Fruit fly (Drosophila melanogaster): ENCODE results near the gene mira.
A peak's percentile ranks its signal among the peaks of the same experiment; 100 is the strongest.

The mira gene

DNA sequence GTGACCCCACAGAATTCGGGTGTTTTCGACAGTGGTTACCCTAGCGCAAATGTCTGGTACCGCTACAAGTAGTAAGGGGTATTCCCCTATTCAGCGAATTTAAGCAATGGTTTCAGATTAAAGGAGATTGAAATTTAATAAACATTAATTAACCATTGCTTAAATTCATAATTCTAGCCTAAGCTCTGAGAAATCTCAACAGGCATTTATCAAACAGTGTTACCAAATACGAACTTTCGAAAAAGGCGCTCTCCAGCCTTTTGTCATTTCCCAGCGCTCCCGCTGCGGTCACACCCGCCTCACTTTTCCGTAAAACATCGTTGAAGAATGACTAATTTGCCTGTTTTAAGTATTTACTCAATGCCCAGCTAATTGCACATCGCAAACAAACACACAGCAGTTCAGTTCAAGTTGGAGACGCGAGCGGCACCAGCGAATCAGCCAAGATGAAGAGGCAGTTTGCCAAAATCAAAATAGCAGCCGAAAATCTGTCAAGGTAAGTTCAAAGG lies 30.0 kb downstream of the mira start, which contains the start of the genes Surf6 and RhoGAP92B (continued):
- TF ChIP-seq CG3065 (GFP tag; optimal IDR thresholded peaks at IDR 0.05) (peak; percentile 12), wor (GFP tag; IDR thresholded peaks at IDR 0.05) (no peak), CG31365 (tag; optimal IDR thresholded peaks at IDR 0.05) (peak; percentile 49), her (GFP tag; optimal IDR thresholded peaks at IDR 0.05) (peak; percentile 63), slbo (GFP tag; IDR thresholded peaks at IDR 0.05) (peak; percentile 38), CG11398 (GFP tag; optimal IDR thresholded peaks at IDR 0.05) (peak; percentile 32), bcd (GFP tag; optimal IDR thresholded peaks at IDR 0.05) (peak; percentile 59), pum (GFP tag; optimal IDR thresholded peaks at IDR 0.05) (peak; percentile 45), Dll (GFP tag; IDR thresholded peaks at IDR 0.05; ENCODE audit: partially characterized antibody) (peak; percentile 42; the same call in 2 of the 4 replicates), Hsf (GFP tag; optimal IDR thresholded peaks at IDR 0.05) (peak; percentile 71), en (GFP tag; optimal IDR thresholded peaks at IDR 0.05) (peak; percentile 49), CG9727 (GFP tag; optimal IDR thresholded peaks at IDR 0.05) (peak; percentile 68), D19B (GFP tag; optimal IDR thresholded peaks at IDR 0.05) (peak; percentile 2), fd96Cb (tag; optimal IDR thresholded peaks at IDR 0.05) (peak; percentile 9), sob (GFP tag; IDR thresholded peaks at IDR 0.05) (peak; percentile 65), CG4707 (GFP tag; optimal IDR thresholded peaks at IDR 0.05) (no peak), HHEX (GFP tag; optimal IDR thresholded peaks at IDR 0.05) (peak; percentile 58), Max (GFP tag; optimal IDR thresholded peaks at IDR 0.05) (peak; percentile 95), NfI (GFP tag; optimal IDR thresholded peaks at IDR 0.05) (peak; percentile 64), CG12744 (GFP tag; optimal IDR thresholded peaks at IDR 0.05) (peak; percentile 19), zfh2 (GFP tag; optimal IDR thresholded peaks at IDR 0.05) (peak; percentile 29), row (GFP tag; IDR thresholded peaks at IDR 0.05) (peak; percentile 71), YL-1 (GFP tag; optimal IDR thresholded peaks at IDR 0.05) (peak; percentile 92), org-1 (GFP tag; optimal IDR thresholded peaks at IDR 0.05) (peak; percentile 39), pho (GFP tag; optimal IDR thresholded peaks at IDR 0.05) (peak; percentile 32), dmrt99B (tag; optimal IDR thresholded peaks at IDR 0.05) (peak; percentile 51), NC2β (GFP tag; optimal IDR thresholded peaks at IDR 0.05) (peak; percentile 78), Hr3 (GFP tag; optimal IDR thresholded peaks at IDR 0.05) (peak; percentile 40), ttk (GFP tag; IDR thresholded peaks at IDR 0.05) (peak; percentile 19; the same call in 1 of the 2 replicates), MBD-R2 (GFP tag; IDR thresholded peaks at IDR 0.05) (peak; percentile 82), tap (tag; optimal IDR thresholded peaks at IDR 0.05) (peak; percentile 2), CG3847 (GFP tag; IDR thresholded peaks at IDR 0.05) (peak; percentile 86), CG15696 (tag; optimal IDR thresholded peaks at IDR 0.05) (peak; percentile 47), CG8944 (GFP tag; optimal IDR thresholded peaks at IDR 0.05) (peak; percentile 39), CG9817 (tag; optimal IDR thresholded peaks at IDR 0.05) (peak; percentile 31), CG16815 (GFP tag; optimal IDR thresholded peaks at IDR 0.05) (no peak), Dek (tag; optimal IDR thresholded peaks at IDR 0.05) (peak; percentile 39), Rfx (GFP tag; IDR thresholded peaks at IDR 0.05) (peak; percentile 59; the same call in 1 of the 2 replicates), Hr51 (GFP tag; optimal IDR thresholded peaks at IDR 0.05) (peak; percentile 32 to 55), CG2116 (GFP tag; optimal IDR thresholded peaks at IDR 0.05) (peak; percentile 69), CG16779 (GFP tag; IDR thresholded peaks at IDR 0.05) (no peak), ci (GFP tag; IDR thresholded peaks at IDR 0.05) (peak; percentile 65; the same call in 1 of the 3 replicates), CG12071 (GFP tag; optimal IDR thresholded peaks at IDR 0.05) (peak; percentile 22), sens (GFP tag) (peak; percentile 96), CG18011 (GFP tag; optimal IDR thresholded peaks at IDR 0.05) (peak; percentile 28), CG33213 (GFP tag; optimal IDR thresholded peaks at IDR 0.05) (peak; percentile 76), hkb (optimal IDR thresholded peaks at IDR 0.05) (peak; percentile 96), hkb (GFP tag; IDR thresholded peaks at IDR 0.05) (peak; percentile 80), bigmax (GFP tag; optimal IDR thresholded peaks at IDR 0.05) (peak; percentile 33)
